Worm (Caenorhabditis elegans) whole organism, early embryonic: ENCODE data around the gene lron-2.

Experiments
- B0310.2 ChIP-seq: sonication (generic microtip); optimal IDR thresholded peaks from 2 replicates; lab custom pipeline; 2016; ENCODE audit warnings: mild to moderate bottlenecking, missing genetic modification characterization, missing compliant biosample characterization
- F13C5.2 ChIP-seq: sonication (generic microtip); optimal IDR thresholded peaks from 2 replicates; lab custom pipeline; 2017; ENCODE audit warnings: mild to moderate bottlenecking, missing genetic modification characterization, inconsistent platforms, missing compliant biosample characterization
- aly-1 ChIP-seq: sonication (generic microtip); optimal IDR thresholded peaks from 2 replicates; lab custom pipeline; 2016; ENCODE audit warnings: missing genetic modification characterization, missing compliant biosample characterization
- ama-1 ChIP-seq: fragments of 150-350 bp; optimal IDR thresholded peaks from 2 replicates; lab custom pipeline; 2014
- ceh-13 ChIP-seq: fragments of 200-800 bp; sonication (Bioruptor generic); optimal IDR thresholded peaks from 2 replicates; lab custom pipeline; 2018; ENCODE audit warnings: mild to moderate bottlenecking, missing genetic modification characterization, missing compliant biosample characterization
- ceh-36 ChIP-seq: sonication (generic microtip); optimal IDR thresholded peaks from 2 replicates; lab custom pipeline; 2016; ENCODE audit warnings: missing genetic modification characterization, inconsistent platforms, missing compliant biosample characterization
- ets-7 ChIP-seq: sonication (generic microtip); optimal IDR thresholded peaks from 2 replicates; lab custom pipeline; 2016; ENCODE audit warnings: missing genotype, missing genetic modification characterization, missing compliant biosample characterization
- flt-1 ChIP-seq: fragments of 200-800 bp; sonication (Bioruptor generic); IDR thresholded peaks from 2 replicates; pipeline ENCODE4 v1.3.6; 2022; ENCODE audit warnings: missing genetic modification characterization, missing compliant biosample characterization
- hmbx-1 ChIP-seq: sonication (generic microtip); optimal IDR thresholded peaks from 2 replicates; lab custom pipeline; 2016; ENCODE audit warnings: mild to moderate bottlenecking, missing genetic modification characterization, missing compliant biosample characterization
- hmg-4 ChIP-seq: fragments of 200-800 bp; sonication (Bioruptor generic); optimal IDR thresholded peaks from 2 replicates; lab custom pipeline; 2018; ENCODE audit warnings: mild to moderate bottlenecking, missing genetic modification characterization, missing compliant biosample characterization
- hnd-1 ChIP-seq: sonication (generic microtip); optimal IDR thresholded peaks from 2 replicates; lab custom pipeline; 2016; ENCODE audit warnings: missing genetic modification characterization, missing compliant biosample characterization
- pes-1 ChIP-seq: fragments of 200-800 bp; sonication (Bioruptor generic); IDR thresholded peaks from 2 replicates; pipeline ENCODE4 v1.3.6; 2022; ENCODE audit warnings: missing genetic modification reagents, missing genetic modification characterization, missing compliant biosample characterization
- scrt-1 ChIP-seq: fragments of 200-800 bp; sonication (Bioruptor generic); IDR thresholded peaks from 2 replicates; pipeline ENCODE4 v1.3.6; 2022; ENCODE audit warnings: missing genetic modification characterization, missing compliant biosample characterization
- sea-1 ChIP-seq: fragments of 200-800 bp; sonication (Bioruptor generic); conservative IDR thresholded peaks from 2 replicates; pipeline ENCODE4 v1.3.6; 2022; ENCODE audit warnings: missing genetic modification characterization, missing compliant biosample characterization
- tbx-11 ChIP-seq: fragments of 200-800 bp; sonication (Bioruptor generic); IDR thresholded peaks from 2 replicates; pipeline ENCODE4 v1.3.6; 2022; ENCODE audit warnings: missing genetic modification characterization, missing compliant biosample characterization
- tbx-37 ChIP-seq: fragments of 200-800 bp; sonication (Bioruptor generic); conservative IDR thresholded peaks from 2 replicates; pipeline ENCODE4 v1.3.6; 2022; ENCODE audit warnings: missing genetic modification reagents, missing genetic modification characterization, missing compliant biosample characterization
- tra-4 ChIP-seq: sonication (generic microtip); optimal IDR thresholded peaks from 2 replicates; lab custom pipeline; 2017; ENCODE audit warnings: missing genetic modification characterization, missing compliant biosample characterization

The lron-2 gene

ce11 chrV:9249206-9249605 is 38.2 kb downstream of the lron-2 start, which contains the start of gene str-94:
TSS of gene str-94 (minus strand) at chrV:9249306.
- TF ChIP-seq tra-4 (tag; lab: Kevin White, UChicago) (no peak), pes-1 (GFP tag; lab: Robert Waterston, UW) (no peak), sea-1 (GFP tag; lab: Robert Waterston, UW) (no peak), ceh-36 (tag; lab: Kevin White, UChicago) (no peak), ceh-13 (GFP tag; lab: Kevin White, UChicago) (no peak), hmbx-1 (no peak), hmg-4 (GFP tag; lab: Kevin White, UChicago) (no peak), scrt-1 (no peak), F13C5.2 (tag; lab: Kevin White, UChicago) (no peak)

- TF ChIP-seq tbx-37 (no peak), scrt-1 (no peak), ets-7 (tag; lab: Kevin White, UChicago) (no peak), F13C5.2 (tag; lab: Kevin White, UChicago) (peak; percentile 39)
Measured at ce11 chrV:9247416-9247815, 39.9 kb downstream of the lron-2 start.

- TF ChIP-seq tbx-37 (no peak), sea-1 (GFP tag; lab: Robert Waterston, UW) (no peak), scrt-1 (no peak), tra-4 (tag; lab: Kevin White, UChicago) (no peak), B0310.2 (tag; lab: Kevin White, UChicago) (no peak), ceh-13 (GFP tag; lab: Kevin White, UChicago) (no peak), ceh-36 (tag; lab: Kevin White, UChicago) (no peak), ama-1 (lab: Kevin White, UChicago) (no peak), ets-7 (tag; lab: Kevin White, UChicago) (no peak), aly-1 (tag; lab: Kevin White, UChicago) (no peak), hnd-1 (tag; lab: Kevin White, UChicago) (no peak), hmbx-1 (no peak), flt-1 (GFP tag; lab: Robert Waterston, UW) (no peak), tbx-11 (no peak), F13C5.2 (tag; lab: Kevin White, UChicago) (no peak), pes-1 (GFP tag; lab: Robert Waterston, UW) (no peak), hmg-4 (GFP tag; lab: Kevin White, UChicago) (no peak)
Measured at ce11 chrV:9246260-9246659, 41.1 kb downstream of the lron-2 start, which contains the start of gene aat-2. TSS of gene aat-2 (minus strand) at chrV:9246360.

ce11 chrV:9243171-9243996 is 44.0 kb downstream of the lron-2 start, which contains the start of gene glo-4:
TSS of gene glo-4 (minus strand) at chrV:9243221.
- TF ChIP-seq ceh-13 (GFP tag; lab: Kevin White, UChicago), result no peak
- no peak for TF ChIP-seq tra-4 (tag; lab: Kevin White, UChicago)
